Worm (Caenorhabditis elegans) whole organism, late embryonic: ENCODE results near the gene F11D11.12.

Experiments
- C08G9.2 ChIP-seq: sonication (generic microtip); optimal IDR thresholded peaks from 2 replicates; lab custom pipeline; 2016; ENCODE audit warnings: mild to moderate bottlenecking, missing genetic modification characterization, moderate library complexity, missing compliant biosample characterization
- ceh-2 ChIP-seq: sonication (generic microtip); optimal IDR thresholded peaks from 2 replicates; lab custom pipeline; 2016; ENCODE audit warnings: missing genotype, missing genetic modification characterization, missing compliant biosample characterization
- elt-4 ChIP-seq: sonication (generic microtip); optimal IDR thresholded peaks from 2 replicates; lab custom pipeline; 2016; ENCODE audit warnings: missing genetic modification characterization, missing compliant biosample characterization
- fax-1 ChIP-seq: sonication (generic microtip); optimal IDR thresholded peaks from 2 replicates; lab custom pipeline; 2016; ENCODE audit warnings: missing genotype, missing genetic modification characterization, missing compliant biosample characterization
- fkh-10 ChIP-seq: fragments of 150-350 bp; optimal IDR thresholded peaks from 2 replicates; lab custom pipeline; 2014; ENCODE audit warnings: missing biosample characterization, missing genetic modification reagents, missing genetic modification characterization
- nhr-232 ChIP-seq: sonication (generic microtip); optimal IDR thresholded peaks from 2 replicates; lab custom pipeline; 2016; ENCODE audit warnings: missing genetic modification characterization, missing compliant biosample characterization
- pha-4 ChIP-seq: fragments of 150-350 bp; optimal IDR thresholded peaks from 2 replicates; lab custom pipeline; 2018; ENCODE audit warnings: missing biosample characterization, missing genetic modification reagents, missing genetic modification characterization
- unc-42 ChIP-seq: sonication (generic microtip); optimal IDR thresholded peaks from 2 replicates; lab custom pipeline; 2016; ENCODE audit warnings: missing genotype, missing genetic modification characterization, missing compliant biosample characterization
- unc-55 ChIP-seq: sonication (generic microtip); optimal IDR thresholded peaks from 2 replicates; lab custom pipeline; 2017; ENCODE audit warnings: missing biosample characterization, missing genetic modification reagents, missing genetic modification characterization

ce11 chrV:18705319-18706062 lies 45.0 kb downstream of the F11D11.12 start:
- no peak for TF ChIP-seq unc-42 (tag; lab: Kevin White, UChicago)
- TF ChIP-seq fax-1 (tag; lab: Kevin White, UChicago): no peak
- no peak for TF ChIP-seq unc-55 (GFP tag; lab: Kevin White, UChicago)
- TF ChIP-seq ceh-2 (tag; lab: Kevin White, UChicago): no peak
- TF ChIP-seq fkh-10: peak; percentile 18
- TF ChIP-seq C08G9.2 (tag; lab: Kevin White, UChicago): no peak
- no peak for TF ChIP-seq nhr-232 (tag; lab: Kevin White, UChicago)
- TF ChIP-seq pha-4: no peak
- no peak for TF ChIP-seq elt-4 (tag; lab: Kevin White, UChicago)
